Worm (Caenorhabditis elegans): Measurements from ENCODE around the gene F35C8.5.

DNA sequence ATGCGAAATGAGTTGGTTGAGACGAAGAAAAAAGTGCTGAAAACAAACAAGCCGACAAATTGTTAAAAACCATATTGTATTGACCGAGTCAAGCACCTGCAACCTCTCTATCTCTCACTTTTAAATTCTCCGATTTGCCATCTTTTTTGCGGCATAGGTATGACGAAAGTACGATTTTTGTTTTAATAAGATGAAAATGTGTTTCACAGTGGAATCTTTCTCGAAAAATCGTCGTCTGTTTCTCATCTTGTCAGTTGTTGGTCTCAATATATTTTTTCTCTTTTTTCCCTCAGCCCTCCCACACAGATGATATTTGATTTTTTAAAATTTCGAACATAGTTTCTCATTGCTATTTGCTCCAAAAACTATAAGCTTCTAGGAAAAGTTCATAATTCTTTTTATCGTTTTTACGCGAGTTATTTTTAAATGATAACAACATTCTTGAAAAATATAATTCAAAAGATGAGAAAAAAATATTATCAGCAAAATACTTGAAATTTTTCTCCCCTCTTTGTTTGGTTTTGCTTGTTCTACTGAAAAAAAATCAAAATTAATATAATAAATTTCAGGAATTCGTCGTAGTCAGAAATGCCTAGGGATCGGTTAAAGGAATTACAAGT, 17.0 kb upstream of the F35C8.5 start, which contains the start of gene syx-3:
- TF ChIP-seq Y55F3AM.14 (GFP tag; optimal IDR thresholded peaks at IDR 0.05) (no peak), skn-1 (tag; optimal IDR thresholded peaks at IDR 0.05) (no peak), elt-1 (tag; optimal IDR thresholded peaks at IDR 0.05) (no peak), elt-3 (tag; optimal IDR thresholded peaks at IDR 0.05) (no peak), lsy-2 (tag; optimal IDR thresholded peaks at IDR 0.05) (no peak), ama-1 (optimal IDR thresholded peaks at IDR 0.05) (no peak), sma-9 (GFP tag; optimal IDR thresholded peaks at IDR 0.05) (no peak), sma-9 (tag; optimal IDR thresholded peaks at IDR 0.05) (no peak), dmd-4 (tag; optimal IDR thresholded peaks at IDR 0.05) (no peak)

Measured in whole organism, L2 larva.